Worm (Caenorhabditis elegans) whole organism, L3 larva: ENCODE results near the gene rab-6.2.
A peak's percentile ranks its signal among the peaks of the same experiment; 100 is the strongest.

Source experiments
- R02D3.7 ChIP-seq: fragments of 150-350 bp; optimal IDR thresholded peaks from 2 replicates; lab custom pipeline; 2014; ENCODE audit warnings: missing biosample characterization, missing genetic modification characterization
- aly-2 ChIP-seq: fragments of 150-350 bp; optimal IDR thresholded peaks from 2 replicates; lab custom pipeline; 2014; ENCODE audit warnings: missing biosample characterization, missing genetic modification characterization
- ama-1 ChIP-seq: fragments of 150-350 bp; optimal IDR thresholded peaks from 2 replicates; lab custom pipeline; 2018
- ceh-28 ChIP-seq: fragments of 150-350 bp; optimal IDR thresholded peaks from 2 replicates; lab custom pipeline; 2014; ENCODE audit warnings: missing biosample characterization, missing genetic modification reagents, missing genetic modification characterization
- ceh-82 ChIP-seq: fragments of 150-350 bp; optimal IDR thresholded peaks from 2 replicates; lab custom pipeline; 2014; ENCODE audit warnings: missing biosample characterization, missing genetic modification characterization
- ceh-9 ChIP-seq: sonication (generic microtip); optimal IDR thresholded peaks from 2 replicates; lab custom pipeline; 2018; ENCODE audit warnings: missing biosample characterization, missing genetic modification characterization
- daf-12 ChIP-seq: fragments of 150-350 bp; optimal IDR thresholded peaks from 2 replicates; lab custom pipeline; 2014; ENCODE audit warnings: missing biosample characterization, missing genetic modification reagents, missing genetic modification characterization
- egl-27 ChIP-seq: sonication (generic microtip); optimal IDR thresholded peaks from 4 replicates; lab custom pipeline; 2017; ENCODE audit warnings: missing biosample characterization, missing genetic modification reagents, missing genetic modification characterization
- egl-5 ChIP-seq: fragments of 150-350 bp; optimal IDR thresholded peaks from 2 replicates; lab custom pipeline; 2017; ENCODE audit warnings: missing biosample characterization, missing genetic modification reagents, missing genetic modification characterization, inconsistent platforms
- elt-1 ChIP-seq: fragments of 150-350 bp; optimal IDR thresholded peaks from 2 replicates; lab custom pipeline; 2014; ENCODE audit warnings: missing biosample characterization, missing genetic modification characterization
- elt-2 ChIP-seq: sonication (generic microtip); optimal IDR thresholded peaks from 2 replicates; lab custom pipeline; 2016; ENCODE audit warnings: missing genetic modification reagents, mild to moderate bottlenecking, missing genetic modification characterization, missing compliant biosample characterization
- elt-3 ChIP-seq, 3 experiments: fragments of 150-350 bp in 1 of 3; sonication (generic microtip) in 2 of 3; optimal IDR thresholded peaks; 2 replicates in 2 of 3; 4 replicates in 1 of 3; lab custom pipeline; 2014 to 2017; ENCODE audit warnings: missing biosample characterization in 3 of 3, missing genetic modification characterization in 3 of 3
- fkh-10 ChIP-seq: sonication (generic microtip); optimal IDR thresholded peaks from 2 replicates; lab custom pipeline; 2017; ENCODE audit warnings: missing biosample characterization, missing genetic modification reagents, missing genetic modification characterization
- fos-1 ChIP-seq: fragments of 150-350 bp; optimal IDR thresholded peaks from 2 replicates; lab custom pipeline; 2014; ENCODE audit warnings: missing biosample characterization, missing genetic modification characterization
- lin-15B ChIP-seq: fragments of 150-350 bp; optimal IDR thresholded peaks from 2 replicates; lab custom pipeline; 2014; ENCODE audit warnings: missing biosample characterization, missing genetic modification characterization
- lin-39 ChIP-seq: fragments of 150-350 bp; optimal IDR thresholded peaks from 2 replicates; lab custom pipeline; 2018; ENCODE audit warnings: missing biosample characterization, missing genetic modification reagents, missing genetic modification characterization
- lsy-12 ChIP-seq: sonication (generic microtip); optimal IDR thresholded peaks from 2 replicates; lab custom pipeline; 2016; ENCODE audit warnings: mild to moderate bottlenecking, missing genetic modification characterization, missing compliant biosample characterization
- mdl-1 ChIP-seq: fragments of 150-350 bp; optimal IDR thresholded peaks from 2 replicates; lab custom pipeline; 2014; ENCODE audit warnings: missing biosample characterization, missing genetic modification characterization
- nfya-1 ChIP-seq: sonication (generic microtip); optimal IDR thresholded peaks from 2 replicates; lab custom pipeline; 2017; ENCODE audit warnings: missing genetic modification characterization, mild to moderate bottlenecking, missing compliant biosample characterization, antibody characterized with exemption, moderate library complexity; ENCODE audit not compliant: insufficient read depth
- nhr-11 ChIP-seq: fragments of 150-350 bp; optimal IDR thresholded peaks from 2 replicates; lab custom pipeline; 2014; ENCODE audit warnings: missing biosample characterization, missing genetic modification characterization
- nhr-12 ChIP-seq: fragments of 150-350 bp; optimal IDR thresholded peaks from 2 replicates; lab custom pipeline; 2014; ENCODE audit warnings: missing biosample characterization, missing genetic modification characterization
- nhr-23 ChIP-seq: fragments of 150-350 bp; optimal IDR thresholded peaks from 2 replicates; lab custom pipeline; 2014; ENCODE audit warnings: missing biosample characterization, missing genetic modification reagents, missing genetic modification characterization
- nhr-237 ChIP-seq: fragments of 150-350 bp; optimal IDR thresholded peaks from 2 replicates; lab custom pipeline; 2014; ENCODE audit warnings: missing biosample characterization, missing genetic modification characterization
- nhr-25 ChIP-seq: sonication (generic microtip); optimal IDR thresholded peaks from 2 replicates; lab custom pipeline; 2017; ENCODE audit warnings: missing biosample characterization, missing genetic modification characterization
- nhr-28 ChIP-seq: fragments of 150-350 bp; optimal IDR thresholded peaks from 2 replicates; lab custom pipeline; 2014; ENCODE audit warnings: missing biosample characterization, missing genetic modification characterization
- nhr-67 ChIP-seq: fragments of 150-350 bp; optimal IDR thresholded peaks from 2 replicates; lab custom pipeline; 2014; ENCODE audit warnings: missing biosample characterization, missing genetic modification characterization
- nhr-76 ChIP-seq: fragments of 150-350 bp; sonication (generic microtip); optimal IDR thresholded peaks from 5 replicates; lab custom pipeline; 2014; ENCODE audit warnings: missing biosample characterization, missing genetic modification characterization
- nhr-77 ChIP-seq: fragments of 150-350 bp; optimal IDR thresholded peaks from 2 replicates; lab custom pipeline; 2014; ENCODE audit warnings: missing biosample characterization, missing genetic modification characterization
- pha-4 ChIP-seq: fragments of 150-350 bp; optimal IDR thresholded peaks from 2 replicates; lab custom pipeline; 2014; ENCODE audit warnings: missing biosample characterization, missing genetic modification reagents, missing genetic modification characterization
- pqm-1 ChIP-seq: fragments of 150-350 bp; optimal IDR thresholded peaks from 2 replicates; lab custom pipeline; 2017; ENCODE audit warnings: missing biosample characterization, missing genetic modification characterization, inconsistent platforms
- skn-1 ChIP-seq: fragments of 150-350 bp; optimal IDR thresholded peaks from 2 replicates; lab custom pipeline; 2014; ENCODE audit warnings: missing biosample characterization, missing genetic modification characterization
- tbx-2 ChIP-seq: sonication (generic microtip); optimal IDR thresholded peaks from 2 replicates; lab custom pipeline; 2016; ENCODE audit warnings: mild to moderate bottlenecking, missing genetic modification characterization, missing compliant biosample characterization
- unc-39 ChIP-seq: sonication (generic microtip); optimal IDR thresholded peaks from 4 replicates; lab custom pipeline; 2017; ENCODE audit warnings: missing biosample characterization, missing genetic modification characterization
- unc-62 ChIP-seq: fragments of 150-350 bp; sonication (generic microtip); optimal IDR thresholded peaks from 4 replicates; lab custom pipeline; 2014; ENCODE audit warnings: missing biosample characterization, missing genetic modification reagents, missing genetic modification characterization
- zag-1 ChIP-seq: fragments of 150-350 bp; optimal IDR thresholded peaks from 2 replicates; lab custom pipeline; 2014; ENCODE audit warnings: missing biosample characterization, missing genetic modification characterization
- ztf-11 ChIP-seq: fragments of 150-350 bp; optimal IDR thresholded peaks from 2 replicates; lab custom pipeline; 2014; ENCODE audit warnings: missing biosample characterization, missing genetic modification characterization
- ztf-4 ChIP-seq: fragments of 150-350 bp; optimal IDR thresholded peaks from 2 replicates; lab custom pipeline; 2014; ENCODE audit warnings: missing biosample characterization, missing genetic modification characterization

The rab-6.2 gene

ce11 chrX:17227376-17227775 is 5.1 kb downstream of the rab-6.2 start:
- TF ChIP-seq pha-4, result no peak
- no peak for TF ChIP-seq unc-62 (GFP tag; lab: Kevin White, UChicago)
- no peak for TF ChIP-seq nhr-23 (tag; lab: Kevin White, UChicago)
- no peak for TF ChIP-seq nhr-12 (tag; lab: Kevin White, UChicago)
- TF ChIP-seq R02D3.7 (tag; lab: Kevin White, UChicago), result no peak
- TF ChIP-seq ztf-11 (tag; lab: Kevin White, UChicago), result no peak
- TF ChIP-seq zag-1 (tag; lab: Kevin White, UChicago), result no peak
- TF ChIP-seq mdl-1, result no peak
- no peak for TF ChIP-seq aly-2 (tag; lab: Kevin White, UChicago)
- no peak for TF ChIP-seq pqm-1 (tag; lab: Kevin White, UChicago)
- no peak for TF ChIP-seq elt-2 (tag; lab: Kevin White, UChicago)
- TF ChIP-seq nfya-1 (tag; lab: Kevin White, UChicago), result no peak
- no peak for TF ChIP-seq ceh-28 (tag; lab: Kevin White, UChicago)
- TF ChIP-seq unc-39 (tag; lab: Kevin White, UChicago), result no peak
- no peak for TF ChIP-seq lin-15B (tag; lab: Kevin White, UChicago)
- TF ChIP-seq lin-39 (tag; lab: Kevin White, UChicago), result no peak
- TF ChIP-seq elt-3 (tag; optimal IDR thresholded peaks at IDR 0.05; lab: Kevin White, UChicago), result no peak

- TF ChIP-seq ama-1 (lab: Kevin White, UChicago) (no peak), nhr-12 (tag; lab: Kevin White, UChicago) (no peak), fos-1 (no peak), ceh-9 (tag; lab: Kevin White, UChicago) (no peak), elt-2 (tag; lab: Kevin White, UChicago) (peak; percentile 52), ceh-28 (tag; lab: Kevin White, UChicago) (no peak)
These were observed 7.8 kb downstream of the rab-6.2 start, which contains the start of gene T25G12.6 for ce11 chrX:17230108-17230507. Gene T25G12.6, minus strand, starts transcription at chrX:17230208.

- no peak for TF ChIP-seq mdl-1
- peak; percentile 67 for TF ChIP-seq nhr-25
These were observed 9.1 kb downstream of the rab-6.2 start, which contains the start of gene T25G12.3 for ce11 chrX:17231348-17231747. Gene T25G12.3, plus strand, starts transcription at chrX:17231648.

ce11 chrX:17234988-17235387 is 12.7 kb downstream of the rab-6.2 start:
- TF ChIP-seq nhr-25 (no peak), tbx-2 (tag; lab: Kevin White, UChicago) (no peak), pha-4 (no peak), ztf-4 (tag; lab: Kevin White, UChicago) (no peak)

- TF ChIP-seq nhr-67 (no peak), nhr-12 (tag; lab: Kevin White, UChicago) (no peak), egl-5 (tag; lab: Kevin White, UChicago) (no peak), mdl-1 (no peak), aly-2 (tag; lab: Kevin White, UChicago) (no peak), skn-1 (tag; lab: Kevin White, UChicago) (no peak), fkh-10 (GFP tag; lab: Kevin White, UChicago) (no peak), ceh-82 (tag; lab: Kevin White, UChicago) (no peak), nhr-11 (tag; lab: Kevin White, UChicago) (no peak), lsy-12 (tag; lab: Kevin White, UChicago) (no peak), nhr-237 (no peak), elt-1 (tag; lab: Kevin White, UChicago) (no peak), egl-27 (no peak), lin-39 (tag; lab: Kevin White, UChicago) (peak; percentile 35), pha-4 (peak; percentile 83), pqm-1 (tag; lab: Kevin White, UChicago) (no peak), unc-62 (GFP tag; lab: Kevin White, UChicago) (no peak), daf-12 (tag; lab: Kevin White, UChicago) (no peak), nhr-23 (tag; lab: Kevin White, UChicago) (no peak), nhr-76 (no peak), tbx-2 (tag; lab: Kevin White, UChicago) (no peak), elt-2 (tag; lab: Kevin White, UChicago) (peak; percentile 37), elt-3 (tag; optimal IDR thresholded peaks at IDR 0.05; lab: Kevin White, UChicago) (no peak), nhr-28 (tag; lab: Kevin White, UChicago) (no peak), nhr-77 (tag; lab: Kevin White, UChicago) (no peak)
These were observed 13.7 kb downstream of the rab-6.2 start, which contains the start of gene dhs-30 for ce11 chrX:17235749-17236561. Gene dhs-30, minus strand, starts transcription at chrX:17235838.
